Worm (Caenorhabditis elegans): ENCODE measurements around the gene ZK637.12.

DNA sequence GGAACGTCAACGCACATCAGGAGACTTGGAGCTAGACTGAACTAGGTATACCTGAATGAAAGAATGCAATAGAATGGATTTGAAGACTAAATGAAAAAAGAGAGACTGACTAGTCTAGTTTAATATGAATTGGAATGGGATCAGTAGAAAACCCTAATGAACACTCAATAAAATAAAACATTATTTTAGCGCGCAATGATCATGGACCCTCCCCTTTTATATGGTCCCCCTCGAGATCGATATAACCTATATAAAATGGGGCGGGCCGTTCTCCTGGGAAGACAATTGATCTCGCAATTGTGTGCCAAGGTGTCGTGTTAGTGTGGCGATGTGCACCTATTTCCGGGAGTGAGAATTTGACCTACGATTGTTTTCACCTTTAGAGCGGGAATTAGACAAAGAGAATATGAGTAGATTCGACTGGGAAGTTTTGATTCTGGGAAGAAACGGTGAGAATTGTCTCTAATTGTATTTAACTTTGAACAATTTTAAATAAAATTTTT is 6.1 kb upstream of the ZK637.12 start, which contains the start of gene cdc-25.3:
- no peak for TF ChIP-seq ztf-11 (tag; optimal IDR thresholded peaks at IDR 0.05)
- TF ChIP-seq lin-13 (GFP tag; optimal IDR thresholded peaks at IDR 0.05): no peak
- no peak for TF ChIP-seq nhr-77 (tag; optimal IDR thresholded peaks at IDR 0.05)
- TF ChIP-seq aly-2 (tag; optimal IDR thresholded peaks at IDR 0.05): no peak
- TF ChIP-seq mdl-1 (tag; optimal IDR thresholded peaks at IDR 0.05): no peak

Measured in whole organism, L2 larva.